Worm (Caenorhabditis elegans) whole organism, L2 larva: ENCODE data around the gene C34D4.3.
A peak's percentile ranks its signal among the peaks of the same experiment; 100 is the strongest.

ENCODE experiments used
- C34F6.9 ChIP-seq: fragments of 150-350 bp; optimal IDR thresholded peaks from 2 replicates; lab custom pipeline; 2014; ENCODE audit warnings: missing biosample characterization, missing genetic modification characterization
- R02D3.7 ChIP-seq: fragments of 150-350 bp; optimal IDR thresholded peaks from 2 replicates; lab custom pipeline; 2014; ENCODE audit warnings: missing biosample characterization, missing genetic modification characterization
- ZK546.5 ChIP-seq: sonication (generic microtip); optimal IDR thresholded peaks from 2 replicates; lab custom pipeline; 2017; ENCODE audit warnings: missing biosample characterization, missing genetic modification characterization
- alr-1 ChIP-seq: fragments of 150-350 bp; optimal IDR thresholded peaks from 2 replicates; lab custom pipeline; 2014; ENCODE audit warnings: missing biosample characterization, missing genetic modification characterization
- aly-2 ChIP-seq: fragments of 150-350 bp; optimal IDR thresholded peaks from 2 replicates; lab custom pipeline; 2014; ENCODE audit warnings: missing biosample characterization, missing genetic modification characterization
- blmp-1 ChIP-seq: sonication (generic microtip); optimal IDR thresholded peaks from 2 replicates; lab custom pipeline; 2017; ENCODE audit warnings: missing genetic modification characterization, mild to moderate bottlenecking, missing compliant biosample characterization, antibody characterized with exemption, moderate library complexity; ENCODE audit not compliant: insufficient read depth
- ceh-16 ChIP-seq: fragments of 150-350 bp; optimal IDR thresholded peaks from 2 replicates; lab custom pipeline; 2014; ENCODE audit warnings: missing biosample characterization, missing genetic modification characterization
- crh-2 ChIP-seq: sonication (generic microtip); optimal IDR thresholded peaks from 2 replicates; lab custom pipeline; 2017; ENCODE audit warnings: missing biosample characterization, missing genetic modification characterization
- dmd-4 ChIP-seq: sonication (generic microtip); optimal IDR thresholded peaks from 2 replicates; lab custom pipeline; 2017; ENCODE audit warnings: missing biosample characterization, missing genetic modification characterization
- egl-27 ChIP-seq: sonication (generic microtip); optimal IDR thresholded peaks from 3 replicates; lab custom pipeline; 2017; ENCODE audit warnings: missing biosample characterization, missing genetic modification reagents, missing genetic modification characterization
- elt-3 ChIP-seq: sonication (generic microtip); optimal IDR thresholded peaks from 2 replicates; lab custom pipeline; 2017; ENCODE audit warnings: missing biosample characterization, missing genetic modification characterization
- fos-1 ChIP-seq: fragments of 150-350 bp; optimal IDR thresholded peaks from 2 replicates; lab custom pipeline; 2014; ENCODE audit warnings: missing biosample characterization, missing genetic modification characterization
- gmeb-1 ChIP-seq: fragments of 150-350 bp; optimal IDR thresholded peaks from 2 replicates; lab custom pipeline; 2014; ENCODE audit warnings: missing biosample characterization, missing genetic modification characterization
- lin-13 ChIP-seq: fragments of 150-350 bp; optimal IDR thresholded peaks from 2 replicates; lab custom pipeline; 2014; ENCODE audit warnings: missing biosample characterization, missing genetic modification reagents, missing genetic modification characterization
- lin-39 ChIP-seq: fragments of 150-350 bp; optimal IDR thresholded peaks from 2 replicates; lab custom pipeline; 2014; ENCODE audit warnings: missing biosample characterization, missing genetic modification reagents, missing genetic modification characterization
- lsy-2 ChIP-seq, 2 experiments: fragments of 150-350 bp in 1 of 2; sonication (generic microtip) in 1 of 2; optimal IDR thresholded peaks; 2 replicates each; lab custom pipeline; 2014 to 2017; ENCODE audit warnings: missing biosample characterization in 2 of 2, missing genetic modification characterization in 2 of 2
- mab-5 ChIP-seq: fragments of 150-350 bp; optimal IDR thresholded peaks from 2 replicates; lab custom pipeline; 2014; ENCODE audit warnings: missing biosample characterization, missing genetic modification characterization
- mdl-1 ChIP-seq, 2 experiments: fragments of 150-350 bp in 1 of 2; sonication (generic microtip) in 1 of 2; optimal IDR thresholded peaks; 2 replicates each; lab custom pipeline; 2017; ENCODE audit warnings: missing biosample characterization in 2 of 2, missing genetic modification characterization in 2 of 2
- nhr-10 ChIP-seq: sonication (generic microtip); optimal IDR thresholded peaks from 2 replicates; lab custom pipeline; 2017; ENCODE audit warnings: missing biosample characterization, missing genetic modification characterization
- nhr-129 ChIP-seq: fragments of 150-350 bp; optimal IDR thresholded peaks from 2 replicates; lab custom pipeline; 2014; ENCODE audit warnings: missing biosample characterization, missing genetic modification characterization
- nhr-21 ChIP-seq: fragments of 150-350 bp; optimal IDR thresholded peaks from 2 replicates; lab custom pipeline; 2014; ENCODE audit warnings: missing biosample characterization, missing genetic modification characterization
- nhr-23 ChIP-seq: fragments of 150-350 bp; optimal IDR thresholded peaks from 2 replicates; lab custom pipeline; 2014; ENCODE audit warnings: missing biosample characterization, missing genetic modification reagents, missing genetic modification characterization
- nhr-237 ChIP-seq: fragments of 150-350 bp; optimal IDR thresholded peaks from 2 replicates; lab custom pipeline; 2014; ENCODE audit warnings: missing biosample characterization, missing genetic modification characterization
- nhr-25 ChIP-seq: fragments of 150-350 bp; sonication (generic microtip); optimal IDR thresholded peaks from 3 replicates; lab custom pipeline; 2014; ENCODE audit warnings: missing biosample characterization, missing genetic modification characterization
- nhr-77 ChIP-seq: fragments of 150-350 bp; optimal IDR thresholded peaks from 2 replicates; lab custom pipeline; 2014; ENCODE audit warnings: missing biosample characterization, missing genetic modification characterization
- peb-1 ChIP-seq: fragments of 150-350 bp; optimal IDR thresholded peaks from 2 replicates; lab custom pipeline; 2014; ENCODE audit warnings: missing biosample characterization, missing genetic modification characterization
- skn-1 ChIP-seq: sonication (generic microtip); optimal IDR thresholded peaks from 2 replicates; lab custom pipeline; 2017; ENCODE audit warnings: missing biosample characterization, missing genetic modification characterization
- sma-3 ChIP-seq: sonication (generic microtip); optimal IDR thresholded peaks from 2 replicates; lab custom pipeline; 2016; ENCODE audit warnings: missing genetic modification reagents, missing genetic modification characterization, missing compliant biosample characterization
- unc-39 ChIP-seq: fragments of 150-350 bp; optimal IDR thresholded peaks from 2 replicates; lab custom pipeline; 2014; ENCODE audit warnings: missing biosample characterization, missing genetic modification characterization
- unc-55 ChIP-seq: fragments of 150-350 bp; sonication (generic microtip); optimal IDR thresholded peaks from 3 replicates; lab custom pipeline; 2014; ENCODE audit warnings: missing biosample characterization, missing genetic modification reagents, missing genetic modification characterization
- unc-62 ChIP-seq: fragments of 150-350 bp; optimal IDR thresholded peaks from 2 replicates; lab custom pipeline; 2014; ENCODE audit warnings: missing biosample characterization, missing genetic modification reagents, missing genetic modification characterization
- zag-1 ChIP-seq: fragments of 150-350 bp; optimal IDR thresholded peaks from 2 replicates; lab custom pipeline; 2014; ENCODE audit warnings: missing biosample characterization, missing genetic modification characterization
- ztf-11 ChIP-seq: sonication (generic microtip); optimal IDR thresholded peaks from 2 replicates; lab custom pipeline; 2017; ENCODE audit warnings: missing biosample characterization, missing genetic modification characterization
- ztf-4 ChIP-seq: fragments of 150-350 bp; optimal IDR thresholded peaks from 2 replicates; lab custom pipeline; 2014; ENCODE audit warnings: missing biosample characterization, missing genetic modification characterization

C34D4.3 gene

ce11 chrIV:7131780-7132179, 21.7 kb upstream of the C34D4.3 start, which contains the start of gene grsp-3 (continued):
- TF ChIP-seq unc-62 (GFP tag; lab: Kevin White, UChicago) (no peak), R02D3.7 (tag; lab: Kevin White, UChicago) (no peak), lin-39 (tag; lab: Kevin White, UChicago) (no peak), alr-1 (tag; lab: Kevin White, UChicago) (no peak), nhr-237 (no peak), nhr-25 (peak; percentile 72), crh-2 (tag; lab: Kevin White, UChicago) (no peak), nhr-10 (tag; lab: Kevin White, UChicago) (no peak), lin-13 (GFP tag; lab: Kevin White, UChicago) (no peak), lsy-2 (tag; optimal IDR thresholded peaks at IDR 0.05; lab: Kevin White, UChicago) (peak in 1 of 2 experiments; percentile 23), nhr-21 (tag; lab: Kevin White, UChicago) (peak; percentile 53), unc-39 (tag; lab: Kevin White, UChicago) (no peak), aly-2 (tag; lab: Kevin White, UChicago) (no peak)

- TF ChIP-seq sma-3 (peak; percentile 37), gmeb-1 (peak; percentile 9), ztf-4 (no peak), egl-27 (no peak), dmd-4 (tag; lab: Kevin White, UChicago) (no peak), lin-13 (GFP tag; lab: Kevin White, UChicago) (no peak), lsy-2 (tag; optimal IDR thresholded peaks at IDR 0.05; lab: Kevin White, UChicago) (peak in 1 of 2 experiments; percentile 52), C34F6.9 (tag; lab: Kevin White, UChicago) (peak; percentile 33)
These were observed 20.3 kb upstream of the C34D4.3 start, which contains the start of gene cyn-12 for ce11 chrIV:7133140-7133539. cyn-12 (minus strand) TSS chrIV:7133217.

ce11 chrIV:7133983-7134382, 19.5 kb upstream of the C34D4.3 start, which contains the start of gene mutd-1:
mutd-1 (minus strand) TSS chrIV:7134083.
- no peak for TF ChIP-seq aly-2 (tag; lab: Kevin White, UChicago)
- TF ChIP-seq unc-39 (tag; lab: Kevin White, UChicago), result no peak
- no peak for TF ChIP-seq ZK546.5 (tag; lab: Kevin White, UChicago)
- no peak for TF ChIP-seq lin-13 (GFP tag; lab: Kevin White, UChicago)
- TF ChIP-seq ztf-11 (tag; lab: Kevin White, UChicago), result no peak
- TF ChIP-seq nhr-10 (tag; lab: Kevin White, UChicago), result no peak
- TF ChIP-seq R02D3.7 (tag; lab: Kevin White, UChicago), result no peak
- no peak for TF ChIP-seq mab-5 (tag; lab: Kevin White, UChicago)
- TF ChIP-seq peb-1 (tag; lab: Kevin White, UChicago), result no peak
- no peak for TF ChIP-seq gmeb-1
- TF ChIP-seq fos-1 (tag; lab: Kevin White, UChicago), result no peak
- no peak for TF ChIP-seq mdl-1 (tag; optimal IDR thresholded peaks at IDR 0.05; lab: Kevin White, UChicago)
- no peak for TF ChIP-seq zag-1 (tag; lab: Kevin White, UChicago)
- TF ChIP-seq C34F6.9 (tag; lab: Kevin White, UChicago), result no peak
- no peak for TF ChIP-seq unc-55
- no peak for TF ChIP-seq skn-1 (tag; lab: Kevin White, UChicago)
- TF ChIP-seq ceh-16 (tag; lab: Kevin White, UChicago), result no peak
- no peak for TF ChIP-seq nhr-77 (tag; lab: Kevin White, UChicago)
- no peak for TF ChIP-seq elt-3 (tag; lab: Kevin White, UChicago)
- TF ChIP-seq nhr-25, result no peak

ce11 chrIV:7139143-7139542, 14.3 kb upstream of the C34D4.3 start:
- TF ChIP-seq ZK546.5 (tag; lab: Kevin White, UChicago) (no peak), peb-1 (tag; lab: Kevin White, UChicago) (no peak), lin-39 (tag; lab: Kevin White, UChicago) (no peak), mab-5 (tag; lab: Kevin White, UChicago) (no peak), blmp-1 (tag; lab: Kevin White, UChicago) (no peak)

ce11 chrIV:7144670-7145257, 8.7 kb upstream of the C34D4.3 start, which contains the start of gene hecd-1:
hecd-1 (minus strand) TSS chrIV:7144720.
- TF ChIP-seq crh-2 (tag; lab: Kevin White, UChicago), result peak; percentile 30
- TF ChIP-seq nhr-129, result peak; percentile 56
- TF ChIP-seq nhr-23, result no peak
- no peak for TF ChIP-seq blmp-1 (tag; lab: Kevin White, UChicago)
